Worm (Caenorhabditis elegans) whole organism, L2 larva: ENCODE measurements around the gene unc-68.
A peak's percentile ranks its signal among the peaks of the same experiment; 100 is the strongest.

ENCODE experiments used
- C34F6.9 ChIP-seq: fragments of 150-350 bp; optimal IDR thresholded peaks from 2 replicates; lab custom pipeline; 2014; ENCODE audit warnings: missing biosample characterization, missing genetic modification characterization
- F13H6.1 ChIP-seq: sonication (generic microtip); optimal IDR thresholded peaks from 2 replicates; lab custom pipeline; 2016; ENCODE audit warnings: missing genetic modification characterization, missing compliant biosample characterization
- R02D3.7 ChIP-seq: fragments of 150-350 bp; optimal IDR thresholded peaks from 2 replicates; lab custom pipeline; 2014; ENCODE audit warnings: missing biosample characterization, missing genetic modification characterization
- Y55F3AM.14 ChIP-seq: fragments of 200-800 bp; sonication (Bioruptor generic); optimal IDR thresholded peaks from 2 replicates; lab custom pipeline; 2018; ENCODE audit warnings: mild to moderate bottlenecking, missing genetic modification characterization, missing compliant biosample characterization
- ZK546.5 ChIP-seq: sonication (generic microtip); optimal IDR thresholded peaks from 2 replicates; lab custom pipeline; 2017; ENCODE audit warnings: missing biosample characterization, missing genetic modification characterization
- alr-1 ChIP-seq: fragments of 150-350 bp; optimal IDR thresholded peaks from 2 replicates; lab custom pipeline; 2014; ENCODE audit warnings: missing biosample characterization, missing genetic modification characterization
- aly-2 ChIP-seq: fragments of 150-350 bp; optimal IDR thresholded peaks from 2 replicates; lab custom pipeline; 2014; ENCODE audit warnings: missing biosample characterization, missing genetic modification characterization
- ama-1 ChIP-seq: fragments of 150-350 bp; optimal IDR thresholded peaks from 2 replicates; lab custom pipeline; 2018; ENCODE audit warnings: inconsistent platforms
- blmp-1 ChIP-seq: sonication (generic microtip); optimal IDR thresholded peaks from 2 replicates; lab custom pipeline; 2017; ENCODE audit warnings: missing genetic modification characterization, mild to moderate bottlenecking, missing compliant biosample characterization, antibody characterized with exemption, moderate library complexity; ENCODE audit not compliant: insufficient read depth
- ceh-16 ChIP-seq: fragments of 150-350 bp; optimal IDR thresholded peaks from 2 replicates; lab custom pipeline; 2014; ENCODE audit warnings: missing biosample characterization, missing genetic modification characterization
- ceh-82 ChIP-seq: fragments of 150-350 bp; optimal IDR thresholded peaks from 2 replicates; lab custom pipeline; 2014; ENCODE audit warnings: missing biosample characterization, missing genetic modification characterization
- crh-2 ChIP-seq: sonication (generic microtip); optimal IDR thresholded peaks from 2 replicates; lab custom pipeline; 2017; ENCODE audit warnings: missing biosample characterization, missing genetic modification characterization
- dmd-4 ChIP-seq: sonication (generic microtip); optimal IDR thresholded peaks from 2 replicates; lab custom pipeline; 2017; ENCODE audit warnings: missing biosample characterization, missing genetic modification characterization
- egl-27 ChIP-seq: sonication (generic microtip); optimal IDR thresholded peaks from 3 replicates; lab custom pipeline; 2017; ENCODE audit warnings: missing biosample characterization, missing genetic modification reagents, missing genetic modification characterization
- elt-1 ChIP-seq: fragments of 150-350 bp; optimal IDR thresholded peaks from 2 replicates; lab custom pipeline; 2014; ENCODE audit warnings: missing biosample characterization, missing genetic modification characterization
- elt-3 ChIP-seq: sonication (generic microtip); optimal IDR thresholded peaks from 2 replicates; lab custom pipeline; 2017; ENCODE audit warnings: missing biosample characterization, missing genetic modification characterization
- fos-1 ChIP-seq: fragments of 150-350 bp; optimal IDR thresholded peaks from 2 replicates; lab custom pipeline; 2014; ENCODE audit warnings: missing biosample characterization, missing genetic modification characterization
- gmeb-1 ChIP-seq: fragments of 150-350 bp; optimal IDR thresholded peaks from 2 replicates; lab custom pipeline; 2014; ENCODE audit warnings: missing biosample characterization, missing genetic modification characterization
- lin-11 ChIP-seq: fragments of 150-350 bp; sonication (generic microtip); optimal IDR thresholded peaks from 2 replicates; lab custom pipeline; 2014; ENCODE audit warnings: missing biosample characterization, missing genetic modification characterization, inconsistent platforms, mixed read lengths
- lin-13 ChIP-seq: fragments of 150-350 bp; optimal IDR thresholded peaks from 2 replicates; lab custom pipeline; 2014; ENCODE audit warnings: missing biosample characterization, missing genetic modification reagents, missing genetic modification characterization
- lin-39 ChIP-seq: fragments of 150-350 bp; optimal IDR thresholded peaks from 2 replicates; lab custom pipeline; 2014; ENCODE audit warnings: missing biosample characterization, missing genetic modification reagents, missing genetic modification characterization
- lsy-2 ChIP-seq, 2 experiments: fragments of 150-350 bp in 1 of 2; sonication (generic microtip) in 1 of 2; optimal IDR thresholded peaks; 2 replicates each; lab custom pipeline; 2014 to 2017; ENCODE audit warnings: missing biosample characterization in 2 of 2, missing genetic modification characterization in 2 of 2
- mab-5 ChIP-seq: fragments of 150-350 bp; optimal IDR thresholded peaks from 2 replicates; lab custom pipeline; 2014; ENCODE audit warnings: missing biosample characterization, missing genetic modification characterization
- mbf-1 ChIP-seq: sonication (generic microtip); optimal IDR thresholded peaks from 2 replicates; lab custom pipeline; 2017; ENCODE audit warnings: missing biosample characterization, missing genetic modification characterization
- mdl-1 ChIP-seq, 2 experiments: fragments of 150-350 bp in 1 of 2; sonication (generic microtip) in 1 of 2; optimal IDR thresholded peaks; 2 replicates each; lab custom pipeline; 2017; ENCODE audit warnings: missing biosample characterization in 2 of 2, missing genetic modification characterization in 2 of 2
- nhr-10 ChIP-seq: sonication (generic microtip); optimal IDR thresholded peaks from 2 replicates; lab custom pipeline; 2017; ENCODE audit warnings: missing biosample characterization, missing genetic modification characterization
- nhr-11 ChIP-seq: fragments of 150-350 bp; optimal IDR thresholded peaks from 2 replicates; lab custom pipeline; 2014; ENCODE audit warnings: missing biosample characterization, missing genetic modification characterization
- nhr-12 ChIP-seq: fragments of 150-350 bp; optimal IDR thresholded peaks from 2 replicates; lab custom pipeline; 2014; ENCODE audit warnings: missing biosample characterization, missing genetic modification characterization
- nhr-129 ChIP-seq: fragments of 150-350 bp; optimal IDR thresholded peaks from 2 replicates; lab custom pipeline; 2014; ENCODE audit warnings: missing biosample characterization, missing genetic modification characterization
- nhr-21 ChIP-seq: fragments of 150-350 bp; optimal IDR thresholded peaks from 2 replicates; lab custom pipeline; 2014; ENCODE audit warnings: missing biosample characterization, missing genetic modification characterization
- nhr-23 ChIP-seq: fragments of 150-350 bp; optimal IDR thresholded peaks from 2 replicates; lab custom pipeline; 2014; ENCODE audit warnings: missing biosample characterization, missing genetic modification reagents, missing genetic modification characterization
- nhr-237 ChIP-seq: fragments of 150-350 bp; optimal IDR thresholded peaks from 2 replicates; lab custom pipeline; 2014; ENCODE audit warnings: missing biosample characterization, missing genetic modification characterization
- nhr-25 ChIP-seq: fragments of 150-350 bp; sonication (generic microtip); optimal IDR thresholded peaks from 3 replicates; lab custom pipeline; 2014; ENCODE audit warnings: missing biosample characterization, missing genetic modification characterization
- nhr-6 ChIP-seq: fragments of 150-350 bp; optimal IDR thresholded peaks from 2 replicates; lab custom pipeline; 2014; ENCODE audit warnings: missing biosample characterization, missing genetic modification characterization
- nhr-77 ChIP-seq: fragments of 150-350 bp; optimal IDR thresholded peaks from 2 replicates; lab custom pipeline; 2014; ENCODE audit warnings: missing biosample characterization, missing genetic modification characterization
- peb-1 ChIP-seq: fragments of 150-350 bp; optimal IDR thresholded peaks from 2 replicates; lab custom pipeline; 2014; ENCODE audit warnings: missing biosample characterization, missing genetic modification characterization
- sem-4 ChIP-seq: fragments of 150-350 bp; optimal IDR thresholded peaks from 2 replicates; lab custom pipeline; 2014; ENCODE audit warnings: missing biosample characterization, missing genetic modification reagents, missing genetic modification characterization
- skn-1 ChIP-seq: sonication (generic microtip); optimal IDR thresholded peaks from 2 replicates; lab custom pipeline; 2017; ENCODE audit warnings: missing biosample characterization, missing genetic modification characterization
- sma-3 ChIP-seq: sonication (generic microtip); optimal IDR thresholded peaks from 2 replicates; lab custom pipeline; 2016; ENCODE audit warnings: missing genetic modification reagents, missing genetic modification characterization, missing compliant biosample characterization
- sma-9 ChIP-seq, 2 experiments: fragments of 150-350 bp in 1 of 2; sonication (generic microtip) in 1 of 2; optimal IDR thresholded peaks; 2 replicates each; lab custom pipeline; 2014 to 2016; ENCODE audit warnings: missing genetic modification characterization in 2 of 2, mild to moderate bottlenecking in 1 of 2, missing biosample characterization in 1 of 2, missing compliant biosample characterization in 1 of 2, missing genetic modification reagents in 1 of 2, moderate library complexity in 1 of 2
- snpc-4 ChIP-seq: fragments of 150-350 bp; optimal IDR thresholded peaks from 2 replicates; lab custom pipeline; 2014; ENCODE audit warnings: missing biosample characterization, missing genetic modification characterization
- unc-39 ChIP-seq: fragments of 150-350 bp; optimal IDR thresholded peaks from 2 replicates; lab custom pipeline; 2014; ENCODE audit warnings: missing biosample characterization, missing genetic modification characterization
- unc-55 ChIP-seq: fragments of 150-350 bp; sonication (generic microtip); optimal IDR thresholded peaks from 3 replicates; lab custom pipeline; 2014; ENCODE audit warnings: missing biosample characterization, missing genetic modification reagents, missing genetic modification characterization
- unc-62 ChIP-seq: fragments of 150-350 bp; optimal IDR thresholded peaks from 2 replicates; lab custom pipeline; 2014; ENCODE audit warnings: missing biosample characterization, missing genetic modification reagents, missing genetic modification characterization
- zag-1 ChIP-seq: fragments of 150-350 bp; optimal IDR thresholded peaks from 2 replicates; lab custom pipeline; 2014; ENCODE audit warnings: missing biosample characterization, missing genetic modification characterization
- ztf-1 ChIP-seq: fragments of 200-800 bp; sonication (Bioruptor generic); conservative IDR thresholded peaks from 2 replicates; pipeline ENCODE4 v1.3.6; 2022; ENCODE audit warnings: missing genetic modification characterization, missing compliant biosample characterization
- ztf-11 ChIP-seq: sonication (generic microtip); optimal IDR thresholded peaks from 2 replicates; lab custom pipeline; 2017; ENCODE audit warnings: missing biosample characterization, missing genetic modification characterization
- ztf-4 ChIP-seq: fragments of 150-350 bp; optimal IDR thresholded peaks from 2 replicates; lab custom pipeline; 2014; ENCODE audit warnings: missing biosample characterization, missing genetic modification characterization

unc-68 gene

DNA sequence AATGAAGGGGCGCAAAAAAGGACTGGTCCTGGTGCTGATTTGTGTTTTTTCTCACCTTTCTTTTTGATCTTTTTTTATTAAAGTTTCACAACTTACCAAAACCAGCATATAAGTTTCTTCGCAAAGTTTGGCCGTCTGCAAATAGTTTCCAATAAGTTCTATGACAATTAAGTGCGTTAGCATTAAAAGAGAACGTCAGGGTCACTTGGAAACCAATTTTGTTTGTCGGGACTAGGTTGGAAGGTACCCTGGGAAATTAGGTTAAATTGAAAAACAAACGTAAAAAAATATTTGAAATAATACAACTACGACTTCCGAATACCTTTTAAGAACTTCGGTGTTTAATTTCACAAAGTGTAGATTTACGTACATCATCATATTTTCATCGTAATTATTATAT lies 50.3 kb downstream of the unc-68 start:
- no peak for TF ChIP-seq lin-11 (tag; lab: Kevin White, UChicago)
- TF ChIP-seq nhr-6: no peak
- no peak for TF ChIP-seq unc-55 (GFP tag; lab: Kevin White, UChicago)
- no peak for TF ChIP-seq nhr-237 (tag; lab: Kevin White, UChicago)
- TF ChIP-seq ceh-82: no peak
- TF ChIP-seq R02D3.7 (tag; lab: Kevin White, UChicago): no peak
- no peak for TF ChIP-seq fos-1 (tag; lab: Kevin White, UChicago)
- TF ChIP-seq peb-1 (tag; lab: Kevin White, UChicago): no peak
- no peak for TF ChIP-seq unc-39 (tag; lab: Kevin White, UChicago)
- TF ChIP-seq nhr-10: no peak
- no peak for TF ChIP-seq mdl-1 (tag; optimal IDR thresholded peaks at IDR 0.05; lab: Kevin White, UChicago)
- no peak for TF ChIP-seq elt-1
- no peak for TF ChIP-seq unc-62 (GFP tag; lab: Kevin White, UChicago)
- no peak for TF ChIP-seq skn-1 (tag; lab: Kevin White, UChicago)
- TF ChIP-seq nhr-77 (tag; lab: Kevin White, UChicago): no peak
- TF ChIP-seq, all 48 proteins: peak for 0

DNA sequence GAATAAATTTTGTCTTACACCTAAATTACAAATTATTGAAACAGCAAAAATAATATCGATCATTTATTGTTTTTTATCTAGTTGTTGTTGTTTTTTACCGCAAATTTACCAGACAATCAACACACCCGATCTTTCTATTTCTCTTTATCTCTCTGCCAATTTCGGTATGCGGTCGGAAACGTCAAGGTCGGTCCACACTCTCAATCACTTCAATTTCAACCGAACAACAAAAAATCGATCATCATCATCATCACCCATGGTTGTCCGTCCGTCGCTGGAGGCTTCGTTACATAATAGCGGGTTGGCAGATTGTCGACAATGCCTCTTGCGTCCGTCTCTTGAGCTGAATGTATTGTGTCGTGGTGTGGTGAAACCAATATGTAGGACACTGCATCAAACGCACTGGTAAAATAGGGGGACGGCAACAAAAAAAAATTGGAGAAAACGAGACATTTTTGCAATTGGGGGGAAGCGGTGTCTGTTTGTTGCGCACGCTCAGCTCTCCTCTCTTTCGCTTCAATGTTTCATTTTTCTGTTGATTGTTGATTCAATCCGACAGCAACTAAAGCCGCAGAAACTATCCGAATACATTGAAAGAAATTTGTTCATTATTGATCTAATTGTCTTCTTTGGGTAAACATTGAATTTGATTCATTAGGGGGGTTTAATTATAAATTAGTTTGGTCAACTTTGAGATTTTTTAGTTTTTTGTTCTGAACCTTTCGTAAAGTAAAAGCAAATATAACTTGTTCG lies 51.9 kb downstream of the unc-68 start:
- TF ChIP-seq nhr-12 (tag; lab: Kevin White, UChicago): no peak
- TF ChIP-seq lsy-2 (tag; optimal IDR thresholded peaks at IDR 0.05; lab: Kevin White, UChicago): no peak
- TF ChIP-seq ZK546.5 (tag; lab: Kevin White, UChicago): no peak
- no peak for TF ChIP-seq zag-1
- no peak for TF ChIP-seq nhr-237 (tag; lab: Kevin White, UChicago)
- no peak for TF ChIP-seq R02D3.7 (tag; lab: Kevin White, UChicago)
- peak; percentile 10 for TF ChIP-seq elt-1
- TF ChIP-seq nhr-10: no peak
- peak; percentile 61 for TF ChIP-seq nhr-25
- TF ChIP-seq elt-3 (tag; lab: Kevin White, UChicago): no peak
- TF ChIP-seq ztf-1 (GFP tag; lab: Robert Waterston, UW): no peak
- TF ChIP-seq nhr-23 (tag; lab: Kevin White, UChicago): no peak
- no peak for TF ChIP-seq nhr-11
- TF ChIP-seq sma-3 (GFP tag; lab: Kevin White, UChicago): no peak
- TF ChIP-seq nhr-21 (tag; lab: Kevin White, UChicago): no peak
- TF ChIP-seq snpc-4 (tag; lab: Kevin White, UChicago): no peak
- TF ChIP-seq nhr-6: no peak
- TF ChIP-seq ceh-16: peak; percentile 49
- no peak for TF ChIP-seq skn-1 (tag; lab: Kevin White, UChicago)
- TF ChIP-seq sem-4 (tag; lab: Kevin White, UChicago): no peak
- TF ChIP-seq dmd-4: no peak
- TF ChIP-seq gmeb-1 (tag; lab: Kevin White, UChicago): no peak
- TF ChIP-seq aly-2 (tag; lab: Kevin White, UChicago): no peak
- TF ChIP-seq sma-9 (GFP tag; optimal IDR thresholded peaks at IDR 0.05; lab: Kevin White, UChicago): no peak
- TF ChIP-seq sma-9 (tag; optimal IDR thresholded peaks at IDR 0.05; lab: Kevin White, UChicago): no peak
- no peak for TF ChIP-seq ztf-11 (tag; lab: Kevin White, UChicago)
- TF ChIP-seq ama-1 (lab: Kevin White, UChicago): no peak
- TF ChIP-seq blmp-1 (tag; lab: Kevin White, UChicago): no peak
- no peak for TF ChIP-seq unc-55 (GFP tag; lab: Kevin White, UChicago)
- peak; percentile 19 for TF ChIP-seq F13H6.1 (tag; lab: Kevin White, UChicago)
- no peak for TF ChIP-seq mab-5 (tag; lab: Kevin White, UChicago)
- no peak for TF ChIP-seq fos-1 (tag; lab: Kevin White, UChicago)
- TF ChIP-seq lin-39 (tag; lab: Kevin White, UChicago): no peak
- TF ChIP-seq C34F6.9 (tag; lab: Kevin White, UChicago): peak; percentile 23
- no peak for TF ChIP-seq mbf-1 (tag; lab: Kevin White, UChicago)
- TF ChIP-seq ceh-82: no peak
- no peak for TF ChIP-seq lin-11 (tag; lab: Kevin White, UChicago)
- no peak for TF ChIP-seq Y55F3AM.14
- TF ChIP-seq unc-62 (GFP tag; lab: Kevin White, UChicago): no peak
- TF ChIP-seq alr-1 (tag; lab: Kevin White, UChicago): no peak
- no peak for TF ChIP-seq peb-1 (tag; lab: Kevin White, UChicago)
- no peak for TF ChIP-seq unc-39 (tag; lab: Kevin White, UChicago)
- TF ChIP-seq nhr-77 (tag; lab: Kevin White, UChicago): no peak
- no peak for TF ChIP-seq crh-2 (tag; lab: Kevin White, UChicago)
- no peak for TF ChIP-seq egl-27
- peak; percentile 41 for TF ChIP-seq nhr-129
- no peak for TF ChIP-seq ztf-4 (tag; lab: Kevin White, UChicago)
- no peak for TF ChIP-seq mdl-1 (tag; optimal IDR thresholded peaks at IDR 0.05; lab: Kevin White, UChicago)
- TF ChIP-seq lin-13 (GFP tag; lab: Kevin White, UChicago): no peak
- TF ChIP-seq, all 48 proteins: peak for 6
